Worm (Caenorhabditis elegans) whole organism, young adult: ENCODE results near the gene R02E12.12.

Experiments used
- C06A6.2 ChIP-seq: fragments of 200-800 bp; sonication (Bioruptor generic); conservative IDR thresholded peaks from 2 replicates; pipeline ENCODE4 v1.3.6; 2022; ENCODE audit warnings: missing genetic modification characterization, missing compliant biosample characterization
- Y95B8A.8 ChIP-seq: fragments of 200-800 bp; sonication (Bioruptor generic); IDR thresholded peaks from 2 replicates; pipeline ENCODE4 v1.3.6; 2022; ENCODE audit warnings: missing genetic modification reagents, missing genetic modification characterization, missing compliant biosample characterization
- ZK185.1 ChIP-seq: sonication (generic microtip); optimal IDR thresholded peaks from 2 replicates; lab custom pipeline; 2016; ENCODE audit warnings: mild to moderate bottlenecking, missing genetic modification characterization, missing compliant biosample characterization; ENCODE audit not compliant: poor library complexity, severe bottlenecking
- athp-1 ChIP-seq: sonication (generic microtip); optimal IDR thresholded peaks from 2 replicates; lab custom pipeline; 2017; ENCODE audit warnings: mild to moderate bottlenecking, missing genetic modification characterization, missing compliant biosample characterization
- bed-2 ChIP-seq: fragments of 200-800 bp; sonication (Bioruptor generic); IDR thresholded peaks from 2 replicates; pipeline ENCODE4 v1.3.6; 2022; ENCODE audit warnings: missing genetic modification reagents, missing genetic modification characterization, missing compliant biosample characterization
- cebp-1 ChIP-seq, 2 experiments: fragments of 200-800 bp in 1 of 2; sonication (Bioruptor generic) in 1 of 2; sonication (generic microtip) in 1 of 2; IDR thresholded peaks in 1 of 2; optimal IDR thresholded peaks in 1 of 2; 2 replicates each; pipeline versions ENCODE4 v1.3.6 to Lab custom; 2017 to 2022; ENCODE audit warnings: missing compliant biosample characterization in 2 of 2, missing genetic modification characterization in 2 of 2, mild to moderate bottlenecking in 1 of 2, missing genetic modification reagents in 1 of 2, moderate library complexity in 1 of 2
- ceh-40 ChIP-seq: fragments of 200-800 bp; sonication (Bioruptor generic); IDR thresholded peaks from 2 replicates; pipeline ENCODE4 v1.3.6; 2022; ENCODE audit warnings: missing genetic modification characterization, missing compliant biosample characterization
- dpl-1 ChIP-seq: fragments of 150-350 bp; optimal IDR thresholded peaks from 2 replicates; lab custom pipeline; 2014; ENCODE audit warnings: missing biosample characterization, missing genetic modification reagents, missing genetic modification characterization
- efl-1 ChIP-seq: fragments of 150-350 bp; optimal IDR thresholded peaks from 2 replicates; lab custom pipeline; 2014; ENCODE audit warnings: missing biosample characterization, missing genetic modification reagents, missing genetic modification characterization
- hmg-1.2 ChIP-seq: fragments of 200-800 bp; sonication (Bioruptor generic); IDR thresholded peaks from 2 replicates; pipeline ENCODE4 v1.3.6; 2022; ENCODE audit warnings: missing genetic modification reagents, missing genetic modification characterization, missing compliant biosample characterization
- hrde-1 ChIP-seq: sonication (generic microtip); optimal IDR thresholded peaks from 2 replicates; lab custom pipeline; 2016; ENCODE audit warnings: missing genetic modification characterization, mild to moderate bottlenecking, missing compliant biosample characterization, moderate library complexity, missing genotype, missing genetic modification reagents, borderline replicate concordance
- repo-1 ChIP-seq: sonication (generic microtip); optimal IDR thresholded peaks from 2 replicates; lab custom pipeline; 2017; ENCODE audit warnings: mild to moderate bottlenecking, missing genetic modification characterization, missing compliant biosample characterization
- somi-1 ChIP-seq: fragments of 200-800 bp; sonication (Bioruptor generic); optimal IDR thresholded peaks from 2 replicates; lab custom pipeline; 2018; ENCODE audit warnings: mild to moderate bottlenecking, missing genetic modification characterization, missing compliant biosample characterization
- tbx-9 ChIP-seq: sonication (generic microtip); optimal IDR thresholded peaks from 2 replicates; lab custom pipeline; 2016; ENCODE audit warnings: borderline replicate concordance, missing genetic modification characterization, inconsistent platforms, missing compliant biosample characterization

The R02E12.12 gene

ce11 chrX:4021967-4022366 is 18.6 kb downstream of the R02E12.12 start, which contains the start of gene acr-10:
TSS of gene acr-10 (plus strand) at chrX:4022267.
- TF ChIP-seq somi-1 (GFP tag; lab: Kevin White, UChicago) (no peak), bed-2 (GFP tag; lab: Robert Waterston, UW) (no peak), ZK185.1 (no peak), Y95B8A.8 (GFP tag; lab: Robert Waterston, UW) (no peak), tbx-9 (tag; lab: Kevin White, UChicago) (no peak), cebp-1 (GFP tag; IDR thresholded peaks at IDR 0.05; lab: Robert Waterston, UW) (no peak), cebp-1 (tag; optimal IDR thresholded peaks at IDR 0.05; lab: Kevin White, UChicago) (no peak), efl-1 (no peak), ceh-40 (GFP tag; lab: Robert Waterston, UW) (no peak), hmg-1.2 (GFP tag; lab: Robert Waterston, UW) (no peak), dpl-1 (GFP tag; lab: Kevin White, UChicago) (no peak), athp-1 (tag; lab: Kevin White, UChicago) (no peak), hrde-1 (tag; lab: Kevin White, UChicago) (no peak), repo-1 (tag; lab: Kevin White, UChicago) (no peak), C06A6.2 (GFP tag; lab: Robert Waterston, UW) (no peak)
